Worm (Caenorhabditis elegans) whole organism, L2 larva: ENCODE data around the gene lin-14.

Experiments used
- C34F6.9 ChIP-seq: fragments of 150-350 bp; optimal IDR thresholded peaks from 2 replicates; lab custom pipeline; 2014; ENCODE audit warnings: missing biosample characterization, missing genetic modification characterization
- F13H6.1 ChIP-seq: sonication (generic microtip); optimal IDR thresholded peaks from 2 replicates; lab custom pipeline; 2016; ENCODE audit warnings: missing genetic modification characterization, missing compliant biosample characterization
- Y55F3AM.14 ChIP-seq: fragments of 200-800 bp; sonication (Bioruptor generic); optimal IDR thresholded peaks from 2 replicates; lab custom pipeline; 2018; ENCODE audit warnings: mild to moderate bottlenecking, missing genetic modification characterization, missing compliant biosample characterization
- aly-2 ChIP-seq: fragments of 150-350 bp; optimal IDR thresholded peaks from 2 replicates; lab custom pipeline; 2014; ENCODE audit warnings: missing biosample characterization, missing genetic modification characterization
- blmp-1 ChIP-seq: sonication (generic microtip); optimal IDR thresholded peaks from 2 replicates; lab custom pipeline; 2017; ENCODE audit warnings: missing genetic modification characterization, mild to moderate bottlenecking, missing compliant biosample characterization, antibody characterized with exemption, moderate library complexity; ENCODE audit not compliant: insufficient read depth
- ceh-16 ChIP-seq: fragments of 150-350 bp; optimal IDR thresholded peaks from 2 replicates; lab custom pipeline; 2014; ENCODE audit warnings: missing biosample characterization, missing genetic modification characterization
- ceh-82 ChIP-seq: fragments of 150-350 bp; optimal IDR thresholded peaks from 2 replicates; lab custom pipeline; 2014; ENCODE audit warnings: missing biosample characterization, missing genetic modification characterization
- crh-2 ChIP-seq: sonication (generic microtip); optimal IDR thresholded peaks from 2 replicates; lab custom pipeline; 2017; ENCODE audit warnings: missing biosample characterization, missing genetic modification characterization
- dmd-4 ChIP-seq: sonication (generic microtip); optimal IDR thresholded peaks from 2 replicates; lab custom pipeline; 2017; ENCODE audit warnings: missing biosample characterization, missing genetic modification characterization
- egl-27 ChIP-seq: sonication (generic microtip); optimal IDR thresholded peaks from 3 replicates; lab custom pipeline; 2017; ENCODE audit warnings: missing biosample characterization, missing genetic modification reagents, missing genetic modification characterization
- elt-1 ChIP-seq: fragments of 150-350 bp; optimal IDR thresholded peaks from 2 replicates; lab custom pipeline; 2014; ENCODE audit warnings: missing biosample characterization, missing genetic modification characterization
- fos-1 ChIP-seq: fragments of 150-350 bp; optimal IDR thresholded peaks from 2 replicates; lab custom pipeline; 2014; ENCODE audit warnings: missing biosample characterization, missing genetic modification characterization
- gmeb-1 ChIP-seq: fragments of 150-350 bp; optimal IDR thresholded peaks from 2 replicates; lab custom pipeline; 2014; ENCODE audit warnings: missing biosample characterization, missing genetic modification characterization
- lin-13 ChIP-seq: fragments of 150-350 bp; optimal IDR thresholded peaks from 2 replicates; lab custom pipeline; 2014; ENCODE audit warnings: missing biosample characterization, missing genetic modification reagents, missing genetic modification characterization
- lin-39 ChIP-seq: fragments of 150-350 bp; optimal IDR thresholded peaks from 2 replicates; lab custom pipeline; 2014; ENCODE audit warnings: missing biosample characterization, missing genetic modification reagents, missing genetic modification characterization
- lsy-2 ChIP-seq, 2 experiments: fragments of 150-350 bp in 1 of 2; sonication (generic microtip) in 1 of 2; optimal IDR thresholded peaks; 2 replicates each; lab custom pipeline; 2014 to 2017; ENCODE audit warnings: missing biosample characterization in 2 of 2, missing genetic modification characterization in 2 of 2
- mab-5 ChIP-seq: fragments of 150-350 bp; optimal IDR thresholded peaks from 2 replicates; lab custom pipeline; 2014; ENCODE audit warnings: missing biosample characterization, missing genetic modification characterization
- mdl-1 ChIP-seq, 2 experiments: fragments of 150-350 bp in 1 of 2; sonication (generic microtip) in 1 of 2; optimal IDR thresholded peaks; 2 replicates each; lab custom pipeline; 2017; ENCODE audit warnings: missing biosample characterization in 2 of 2, missing genetic modification characterization in 2 of 2
- nhr-10 ChIP-seq: sonication (generic microtip); optimal IDR thresholded peaks from 2 replicates; lab custom pipeline; 2017; ENCODE audit warnings: missing biosample characterization, missing genetic modification characterization
- nhr-129 ChIP-seq: fragments of 150-350 bp; optimal IDR thresholded peaks from 2 replicates; lab custom pipeline; 2014; ENCODE audit warnings: missing biosample characterization, missing genetic modification characterization
- nhr-21 ChIP-seq: fragments of 150-350 bp; optimal IDR thresholded peaks from 2 replicates; lab custom pipeline; 2014; ENCODE audit warnings: missing biosample characterization, missing genetic modification characterization
- nhr-23 ChIP-seq: fragments of 150-350 bp; optimal IDR thresholded peaks from 2 replicates; lab custom pipeline; 2014; ENCODE audit warnings: missing biosample characterization, missing genetic modification reagents, missing genetic modification characterization
- nhr-237 ChIP-seq: fragments of 150-350 bp; optimal IDR thresholded peaks from 2 replicates; lab custom pipeline; 2014; ENCODE audit warnings: missing biosample characterization, missing genetic modification characterization
- nhr-25 ChIP-seq: fragments of 150-350 bp; sonication (generic microtip); optimal IDR thresholded peaks from 3 replicates; lab custom pipeline; 2014; ENCODE audit warnings: missing biosample characterization, missing genetic modification characterization
- nhr-6 ChIP-seq: fragments of 150-350 bp; optimal IDR thresholded peaks from 2 replicates; lab custom pipeline; 2014; ENCODE audit warnings: missing biosample characterization, missing genetic modification characterization
- peb-1 ChIP-seq: fragments of 150-350 bp; optimal IDR thresholded peaks from 2 replicates; lab custom pipeline; 2014; ENCODE audit warnings: missing biosample characterization, missing genetic modification characterization
- sem-4 ChIP-seq: fragments of 150-350 bp; optimal IDR thresholded peaks from 2 replicates; lab custom pipeline; 2014; ENCODE audit warnings: missing biosample characterization, missing genetic modification reagents, missing genetic modification characterization
- skn-1 ChIP-seq: sonication (generic microtip); optimal IDR thresholded peaks from 2 replicates; lab custom pipeline; 2017; ENCODE audit warnings: missing biosample characterization, missing genetic modification characterization
- sma-3 ChIP-seq: sonication (generic microtip); optimal IDR thresholded peaks from 2 replicates; lab custom pipeline; 2016; ENCODE audit warnings: missing genetic modification reagents, missing genetic modification characterization, missing compliant biosample characterization
- sma-9 ChIP-seq, 2 experiments: fragments of 150-350 bp in 1 of 2; sonication (generic microtip) in 1 of 2; optimal IDR thresholded peaks; 2 replicates each; lab custom pipeline; 2014 to 2016; ENCODE audit warnings: missing genetic modification characterization in 2 of 2, mild to moderate bottlenecking in 1 of 2, missing biosample characterization in 1 of 2, missing compliant biosample characterization in 1 of 2, missing genetic modification reagents in 1 of 2, moderate library complexity in 1 of 2
- unc-55 ChIP-seq: fragments of 150-350 bp; sonication (generic microtip); optimal IDR thresholded peaks from 3 replicates; lab custom pipeline; 2014; ENCODE audit warnings: missing biosample characterization, missing genetic modification reagents, missing genetic modification characterization
- unc-62 ChIP-seq: fragments of 150-350 bp; optimal IDR thresholded peaks from 2 replicates; lab custom pipeline; 2014; ENCODE audit warnings: missing biosample characterization, missing genetic modification reagents, missing genetic modification characterization
- zag-1 ChIP-seq: fragments of 150-350 bp; optimal IDR thresholded peaks from 2 replicates; lab custom pipeline; 2014; ENCODE audit warnings: missing biosample characterization, missing genetic modification characterization
- ztf-1 ChIP-seq: fragments of 200-800 bp; sonication (Bioruptor generic); conservative IDR thresholded peaks from 2 replicates; pipeline ENCODE4 v1.3.6; 2022; ENCODE audit warnings: missing genetic modification characterization, missing compliant biosample characterization

Gene lin-14

DNA sequence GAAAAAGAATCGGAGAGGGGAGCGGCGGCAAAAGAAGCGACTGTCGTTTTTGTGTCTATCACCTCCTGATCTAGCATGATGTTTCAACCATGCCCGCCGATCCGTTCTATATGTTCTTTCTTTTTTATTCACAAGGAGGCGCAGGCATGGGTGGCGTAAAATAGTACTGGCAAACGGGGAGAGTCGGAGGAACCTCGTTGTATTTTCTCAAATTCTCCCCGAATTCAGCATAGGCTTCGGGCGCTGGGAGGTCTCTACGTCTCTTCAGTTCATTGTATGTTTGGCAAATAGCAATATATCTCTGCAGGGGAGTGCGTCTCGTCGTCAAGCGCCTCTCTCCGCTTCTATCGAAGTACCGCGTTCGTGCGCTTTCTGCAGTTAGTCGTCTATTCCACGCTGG is at the start of gene lin-14:
Gene lin-14, plus strand, starts transcription at position 346 of the 400 bp plus-strand sequence.
- TF ChIP-seq F13H6.1 (tag; lab: Kevin White, UChicago) (peak; percentile 96), unc-55 (GFP tag; lab: Kevin White, UChicago) (peak; percentile 69), lsy-2 (tag; optimal IDR thresholded peaks at IDR 0.05; lab: Kevin White, UChicago) (peak; percentile 21 to 49), sma-3 (GFP tag; lab: Kevin White, UChicago) (peak; percentile 79), ztf-1 (GFP tag; lab: Robert Waterston, UW) (no peak), ceh-82 (no peak), nhr-25 (tag; lab: Kevin White, UChicago) (peak; percentile 81), nhr-10 (no peak), aly-2 (tag; lab: Kevin White, UChicago) (no peak), egl-27 (tag; lab: Kevin White, UChicago) (peak; percentile 68), unc-62 (GFP tag; lab: Kevin White, UChicago) (peak; percentile 33), peb-1 (tag; lab: Kevin White, UChicago) (peak; percentile 81), sem-4 (tag; lab: Kevin White, UChicago) (peak; percentile 48), sma-9 (GFP tag; optimal IDR thresholded peaks at IDR 0.05; lab: Kevin White, UChicago) (peak; percentile 90), sma-9 (tag; optimal IDR thresholded peaks at IDR 0.05; lab: Kevin White, UChicago) (no peak), nhr-6 (peak; percentile 41), elt-1 (tag; lab: Kevin White, UChicago) (no peak), lin-13 (GFP tag; lab: Kevin White, UChicago) (peak; percentile 43), zag-1 (tag; lab: Kevin White, UChicago) (peak; percentile 60), nhr-21 (tag; lab: Kevin White, UChicago) (peak; percentile 85), nhr-129 (peak; percentile 69), dmd-4 (tag; lab: Kevin White, UChicago) (no peak), mdl-1 (tag; optimal IDR thresholded peaks at IDR 0.05; lab: Kevin White, UChicago) (peak; percentile 13 to 43), mab-5 (peak; percentile 53), nhr-237 (tag; lab: Kevin White, UChicago) (no peak), C34F6.9 (tag; lab: Kevin White, UChicago) (peak; percentile 54), blmp-1 (tag; lab: Kevin White, UChicago) (peak; percentile 66), Y55F3AM.14 (peak; percentile 55), ceh-16 (tag; lab: Kevin White, UChicago) (peak; percentile 80), crh-2 (tag; lab: Kevin White, UChicago) (peak; percentile 67), gmeb-1 (tag; lab: Kevin White, UChicago) (peak; percentile 0), fos-1 (tag; lab: Kevin White, UChicago) (peak; percentile 66)

DNA sequence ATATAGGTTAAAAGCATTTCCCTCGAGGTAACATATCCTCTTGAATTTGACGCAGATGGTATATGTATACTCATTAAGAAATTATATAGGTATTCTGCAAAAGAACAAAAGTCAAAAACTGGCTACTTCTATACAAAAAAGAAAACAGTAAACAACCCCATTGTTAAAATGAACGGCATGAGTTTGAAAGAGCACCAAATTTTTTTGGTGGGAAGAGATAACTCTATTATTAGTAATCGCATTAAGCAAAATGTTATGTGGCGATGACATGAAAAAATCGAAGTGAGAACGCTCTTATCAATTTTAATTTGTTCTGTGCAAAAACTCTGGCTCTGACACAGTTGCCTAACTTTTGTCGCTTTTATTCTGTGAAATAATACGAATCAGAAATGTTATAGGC is 46.7 kb upstream of the lin-14 start, which contains the start of gene F46C3.2:
Gene F46C3.2, minus strand, starts transcription at position 101 of the 400 bp plus-strand sequence.
- TF ChIP-seq fos-1 (tag; lab: Kevin White, UChicago) (peak; percentile 52), nhr-10 (no peak)

DNA sequence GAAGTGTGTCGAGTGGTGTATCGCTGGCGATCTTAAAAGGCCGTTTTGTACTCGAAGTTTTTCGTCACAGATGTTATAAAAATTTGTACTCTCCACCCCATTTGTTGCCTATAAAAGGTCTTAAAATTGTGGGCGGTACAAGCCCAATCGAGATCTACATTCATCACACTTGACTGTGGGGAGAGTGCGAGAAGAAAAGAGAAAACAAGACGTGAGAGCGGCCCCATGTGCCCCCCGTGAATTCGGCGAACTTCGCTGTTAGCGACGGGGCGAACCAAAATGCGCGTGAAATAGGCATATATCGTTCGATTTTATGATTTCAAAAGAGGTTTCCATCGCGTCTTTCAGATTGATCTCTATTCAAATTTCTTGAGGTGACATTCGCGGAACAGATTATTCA is 45.4 kb upstream of the lin-14 start, which contains the start of gene F46C3.6:
Gene F46C3.6, minus strand, starts transcription at position 87 of the 400 bp plus-strand sequence.
- TF ChIP-seq skn-1 (tag; lab: Kevin White, UChicago) (no peak), blmp-1 (tag; lab: Kevin White, UChicago) (peak; percentile 71), nhr-25 (tag; lab: Kevin White, UChicago) (peak; percentile 80), sma-3 (GFP tag; lab: Kevin White, UChicago) (peak; percentile 79)
- TF ChIP-seq, all 48 proteins: peak for 3

DNA sequence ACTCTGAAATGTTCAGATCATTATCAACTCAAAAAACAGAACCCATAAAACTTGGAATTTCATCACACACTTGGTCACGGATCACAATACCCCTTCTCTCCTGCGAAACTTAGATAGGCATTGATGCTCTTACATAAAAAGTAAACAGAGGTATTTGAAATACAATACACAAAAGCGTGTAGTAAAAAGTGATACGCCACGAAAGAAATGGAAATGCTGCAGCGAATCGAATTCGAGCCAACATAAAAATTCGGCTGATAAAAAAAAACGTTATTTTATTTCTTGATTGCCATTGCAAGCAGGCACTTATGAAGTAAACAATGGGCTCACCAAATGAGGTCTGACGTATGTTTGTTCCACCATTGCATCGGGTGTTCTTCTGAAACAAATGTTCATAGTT is 38.7 kb upstream of the lin-14 start:
- TF ChIP-seq blmp-1 (tag; lab: Kevin White, UChicago) = no peak
- no peak for TF ChIP-seq Y55F3AM.14
- TF ChIP-seq C34F6.9 (tag; lab: Kevin White, UChicago) = no peak
- no peak for TF ChIP-seq lin-13 (GFP tag; lab: Kevin White, UChicago)
- no peak for TF ChIP-seq lin-39 (tag; lab: Kevin White, UChicago)
- TF ChIP-seq fos-1 (tag; lab: Kevin White, UChicago) = peak; percentile 36
- TF ChIP-seq nhr-23 (tag; lab: Kevin White, UChicago) = no peak
